Fruit fly (Drosophila melanogaster): ENCODE measurements around the gene CG14384.

Gene CG14384

DNA sequence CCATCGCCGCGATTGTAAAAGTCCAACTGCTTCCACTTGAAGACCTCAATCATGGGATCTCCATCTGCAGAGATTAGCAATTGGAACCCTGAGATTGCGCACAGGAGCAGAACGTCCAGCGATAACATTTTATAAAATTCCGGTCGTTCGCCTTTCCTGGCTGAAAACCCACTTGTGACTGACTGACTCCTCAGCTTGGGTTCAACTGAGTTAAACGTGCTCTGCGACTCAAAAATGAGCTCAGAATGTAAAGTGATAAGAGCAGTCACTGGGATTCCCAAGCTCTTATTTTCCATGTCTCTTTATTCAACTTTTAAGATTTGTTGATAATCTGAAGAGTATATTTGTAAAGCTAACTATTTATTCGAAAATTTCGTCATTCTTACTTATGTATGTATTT lies 25.5 kb upstream of the CG14384 start, which contains the start of gene yellow-f:
yellow-f (minus strand) TSS at position 184 of the 400 bp plus-strand sequence.
- TF ChIP-seq CG8319 (GFP tag; optimal IDR thresholded peaks at IDR 0.05) = no peak
- TF ChIP-seq svp (GFP tag) = peak; percentile 98
- TF ChIP-seq CG15336 (GFP tag; IDR thresholded peaks at IDR 0.05) = no peak
- no peak for TF ChIP-seq CG8119 (GFP tag; IDR thresholded peaks at IDR 0.05)
- no peak for TF ChIP-seq Smox (GFP tag; optimal IDR thresholded peaks at IDR 0.05)
- TF ChIP-seq Eip75B (GFP tag; optimal IDR thresholded peaks at IDR 0.05) = no peak

DNA sequence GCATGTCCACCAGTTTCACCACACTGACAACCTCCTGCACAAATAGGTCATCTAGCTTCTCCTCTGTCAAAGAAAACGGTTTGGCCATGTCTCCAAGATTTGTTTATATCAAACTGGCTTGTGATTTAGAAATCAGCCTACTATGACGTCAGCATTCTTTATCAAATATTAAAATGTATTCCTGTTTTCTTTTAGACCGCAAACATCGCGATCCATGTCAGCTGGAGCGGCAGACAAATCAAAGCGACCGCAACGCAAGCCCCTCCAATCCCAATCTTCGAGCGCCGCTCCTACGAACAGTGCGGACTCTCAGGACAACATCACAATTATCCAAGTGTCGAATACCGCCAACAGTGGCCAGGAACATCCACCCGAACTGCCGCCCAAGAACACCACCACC lies 20.9 kb upstream of the CG14384 start, which contains the start of gene CG14383:
CG14383 (minus strand) TSS at position 101 of the 400 bp plus-strand sequence.
- TF ChIP-seq esn (GFP tag; optimal IDR thresholded peaks at IDR 0.05) (no peak), Sox15 (GFP tag; optimal IDR thresholded peaks at IDR 0.05) (no peak), CG6163 (GFP tag; IDR thresholded peaks at IDR 0.05) (no peak), Met (GFP tag; optimal IDR thresholded peaks at IDR 0.05) (no peak), CG16779 (tag; optimal IDR thresholded peaks at IDR 0.05) (no peak), achi (GFP tag; optimal IDR thresholded peaks at IDR 0.05) (no peak), Hr38 (GFP tag; optimal IDR thresholded peaks at IDR 0.05) (no peak), CG3032 (tag; optimal IDR thresholded peaks at IDR 0.05) (no peak), spab (GFP tag; optimal IDR thresholded peaks at IDR 0.05) (no peak), Eip75B (GFP tag; optimal IDR thresholded peaks at IDR 0.05) (no peak), Sox102F (GFP tag; optimal IDR thresholded peaks at IDR 0.05) (no peak), Ets21C (GFP tag; optimal IDR thresholded peaks at IDR 0.05) (no peak), net (GFP tag; optimal IDR thresholded peaks at IDR 0.05) (no peak), eg (GFP tag; IDR thresholded peaks at IDR 0.05) (no peak), CG4318 (GFP tag; optimal IDR thresholded peaks at IDR 0.05) (no peak), CG3919 (GFP tag; optimal IDR thresholded peaks at IDR 0.05) (no peak), Hr39 (GFP tag; optimal IDR thresholded peaks at IDR 0.05) (no peak), CG1621 (tag; optimal IDR thresholded peaks at IDR 0.05) (no peak)

DNA sequence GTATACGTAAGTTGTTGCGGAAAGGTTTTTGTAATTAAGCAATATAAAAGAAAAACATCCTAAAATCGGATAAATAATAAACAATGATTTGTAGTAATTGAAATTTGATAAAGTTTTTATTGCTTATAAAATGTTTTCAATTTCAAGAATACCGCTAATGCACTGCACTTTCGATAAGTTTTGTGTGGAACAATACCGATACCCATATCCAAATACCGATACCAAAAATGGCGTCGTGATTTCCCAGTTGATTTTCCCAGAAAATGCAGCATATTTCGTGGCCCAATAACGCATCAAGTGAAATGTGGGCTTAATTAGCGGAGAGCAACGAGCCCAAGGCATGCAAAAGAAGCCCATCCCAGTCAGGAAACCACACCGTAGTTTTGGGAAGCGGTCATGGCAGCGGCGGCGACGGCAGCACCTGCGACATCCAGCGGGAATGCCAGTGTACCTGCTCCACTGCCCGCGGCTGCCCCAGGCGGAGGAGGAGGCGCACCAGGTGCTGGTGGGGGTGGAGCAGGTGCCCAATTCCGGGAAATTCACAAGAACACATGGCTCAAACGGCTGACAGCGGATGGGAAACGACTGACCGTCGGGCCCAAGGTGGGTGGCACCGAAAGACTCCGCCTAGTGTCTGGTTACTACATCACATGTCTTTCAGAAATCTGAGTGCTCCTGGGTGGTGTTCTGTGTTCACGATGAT lies 18.5 kb upstream of the CG14384 start, which contains the start of gene CG31342:
CG31342 (plus strand) TSS at position 214 of the 703 bp plus-strand sequence.
- no peak for TF ChIP-seq fd85E (GFP tag; optimal IDR thresholded peaks at IDR 0.05)
- peak; percentile 57 for TF ChIP-seq CG3032 (tag; optimal IDR thresholded peaks at IDR 0.05)
- TF ChIP-seq CG15336 (GFP tag; IDR thresholded peaks at IDR 0.05) = peak; percentile 67
- TF ChIP-seq svp (GFP tag) = peak; percentile 48
- peak; percentile 41; the same call in 2 of the 3 replicates for TF ChIP-seq CG8119 (GFP tag; IDR thresholded peaks at IDR 0.05)
- no peak for TF ChIP-seq CG10631 (GFP tag; optimal IDR thresholded peaks at IDR 0.05)
- peak; percentile 52 for TF ChIP-seq esn (GFP tag; optimal IDR thresholded peaks at IDR 0.05)
- TF ChIP-seq cyc (GFP tag; optimal IDR thresholded peaks at IDR 0.05) = peak; percentile 1

DNA sequence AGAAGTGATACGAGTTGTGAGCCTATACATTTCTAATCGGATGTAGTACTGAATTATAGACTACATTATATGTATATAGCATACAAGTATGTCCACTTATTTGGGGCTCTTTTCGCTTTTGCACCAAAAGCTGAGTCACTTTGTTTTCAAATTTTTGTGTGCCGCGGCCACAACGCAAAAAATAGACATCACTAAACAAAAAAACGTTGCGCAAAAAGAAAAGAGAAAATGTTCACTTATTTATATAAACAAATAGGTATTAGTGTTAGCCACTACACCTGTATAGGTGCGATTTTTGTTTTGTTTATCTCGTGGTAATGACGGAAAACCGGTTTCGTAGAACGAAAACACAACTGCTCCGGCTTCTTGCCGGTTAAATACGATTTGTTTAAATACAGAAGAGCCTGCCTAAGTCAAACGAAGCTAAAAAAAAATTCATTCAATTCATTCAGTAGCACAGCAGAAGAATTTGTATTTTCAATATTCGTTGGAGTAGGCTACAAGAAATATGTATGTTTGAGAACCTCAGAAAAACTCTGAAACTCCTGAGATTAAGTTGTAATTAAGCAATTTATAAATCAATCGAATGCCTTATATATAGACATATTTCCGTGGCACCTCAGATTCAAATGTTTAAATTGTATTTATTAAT lies 15.6 kb upstream of the CG14384 start:
- no peak for TF ChIP-seq Sox102F (GFP tag; optimal IDR thresholded peaks at IDR 0.05)
- peak; percentile 55; the same call in 2 of the 3 replicates for TF ChIP-seq eg (GFP tag; IDR thresholded peaks at IDR 0.05)
- peak; percentile 45 for TF ChIP-seq fkh (GFP tag; optimal IDR thresholded peaks at IDR 0.05)
- peak; percentile 36 for TF ChIP-seq vri (GFP tag; optimal IDR thresholded peaks at IDR 0.05)
- peak; percentile 41; the same call in 1 of the 2 replicates for TF ChIP-seq CG15336 (GFP tag; IDR thresholded peaks at IDR 0.05)
- TF ChIP-seq svp (GFP tag) = peak; percentile 36
- no peak for TF ChIP-seq CG9139 (GFP tag; optimal IDR thresholded peaks at IDR 0.05)
- no peak for TF ChIP-seq OdsH (GFP tag; optimal IDR thresholded peaks at IDR 0.05)
- no peak for TF ChIP-seq Eip78C (GFP tag)
- no peak for TF ChIP-seq CG6276 (GFP tag; optimal IDR thresholded peaks at IDR 0.05)
- TF ChIP-seq Sox14 (GFP tag; optimal IDR thresholded peaks at IDR 0.05) = no peak
- no peak for TF ChIP-seq CG4318 (GFP tag; optimal IDR thresholded peaks at IDR 0.05)
- peak; percentile 13; the same call in 1 of the 3 replicates for TF ChIP-seq CG8119 (GFP tag; IDR thresholded peaks at IDR 0.05)
- TF ChIP-seq CG10669 (GFP tag; optimal IDR thresholded peaks at IDR 0.05) = no peak
